Fruit fly (Drosophila melanogaster): Measurements from ENCODE around the gene CG14143.

CG14143 gene

DNA sequence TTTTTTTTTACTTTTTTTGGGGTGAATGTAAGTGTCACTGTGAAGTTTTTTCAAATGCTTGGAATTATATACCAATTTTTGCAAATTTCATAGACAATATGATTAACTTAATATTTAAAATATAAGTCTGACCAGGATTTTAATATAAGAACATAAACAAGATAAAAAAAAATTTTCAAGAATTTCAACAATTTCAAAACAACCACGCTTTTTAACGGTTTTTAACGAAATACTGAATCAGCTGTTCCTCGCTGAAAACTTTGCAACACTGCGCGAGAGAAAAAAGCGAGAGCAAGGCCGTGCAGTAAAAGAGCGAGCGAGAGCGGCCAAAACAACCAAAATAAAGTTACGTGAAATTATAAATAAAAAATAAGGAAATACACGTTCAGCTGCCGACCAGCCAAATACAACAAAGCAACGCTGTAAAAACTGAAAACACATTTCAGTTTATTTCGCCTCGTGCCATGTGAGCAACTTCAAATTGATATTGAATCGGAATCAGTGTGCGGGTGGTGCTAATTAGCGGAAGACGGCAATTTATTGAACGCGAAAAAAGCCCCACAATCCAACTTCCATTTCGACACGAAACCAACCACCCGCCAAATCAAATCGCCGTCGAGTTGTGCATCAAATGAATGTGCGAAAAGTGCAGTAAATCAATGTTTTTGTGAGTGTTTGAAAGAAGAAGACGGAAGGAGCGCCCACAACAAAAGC is 38.4 kb upstream of the CG14143 start, which contains the start of the genes CG46439, Iyd and CG33947:
Gene CG46439 (minus strand): TSS at position 51 of the 714 bp plus-strand sequence.
Gene Iyd (minus strand): TSS at position 51 of the 714 bp plus-strand sequence.
Gene CG33947 (plus strand): TSS at position 302 of the 714 bp plus-strand sequence.
- TF ChIP-seq GATAd (GFP tag; optimal IDR thresholded peaks at IDR 0.05), result no peak
- no peak for TF ChIP-seq pan (optimal IDR thresholded peaks at IDR 0.05)
- peak; percentile 23 for TF ChIP-seq HLH106 (tag; optimal IDR thresholded peaks at IDR 0.05)
- TF ChIP-seq dsf (GFP tag; optimal IDR thresholded peaks at IDR 0.05; ENCODE audit: borderline replicate concordance), result no peak
- no peak for TF ChIP-seq OdsH (GFP tag; optimal IDR thresholded peaks at IDR 0.05)
- TF ChIP-seq h (GFP tag; optimal IDR thresholded peaks at IDR 0.05), result peak; percentile 43
- TF ChIP-seq Abd-B (GFP tag; optimal IDR thresholded peaks at IDR 0.05), result no peak
- peak; percentile 21 to 41 for TF ChIP-seq foxo (GFP tag; optimal IDR thresholded peaks at IDR 0.05)
- TF ChIP-seq CG32264 (GFP tag; optimal IDR thresholded peaks at IDR 0.05), result peak; percentile 67
- TF ChIP-seq fru (GFP tag; optimal IDR thresholded peaks at IDR 0.05), result peak; percentile 50
- TF ChIP-seq ey (GFP tag; optimal IDR thresholded peaks at IDR 0.05), result no peak
- peak; percentile 40 for TF ChIP-seq Dif (GFP tag; optimal IDR thresholded peaks at IDR 0.05; ENCODE audit: partially characterized antibody)
- TF ChIP-seq Hr83 (GFP tag; optimal IDR thresholded peaks at IDR 0.05; ENCODE audit: poor library complexity, severe bottlenecking), result no peak
- no peak for TF ChIP-seq dl (GFP tag; optimal IDR thresholded peaks at IDR 0.05; ENCODE audit: insufficient read depth in 1 of 2, partially characterized antibody in 2 of 2)
- TF ChIP-seq sage (GFP tag; optimal IDR thresholded peaks at IDR 0.05), result peak; percentile 80
- peak; percentile 54 for TF ChIP-seq psq (GFP tag; optimal IDR thresholded peaks at IDR 0.05)
- no peak for TF ChIP-seq CG9705 (GFP tag; optimal IDR thresholded peaks at IDR 0.05)
- TF ChIP-seq jim (GFP tag; optimal IDR thresholded peaks at IDR 0.05), result no peak
- TF ChIP-seq Dfd (GFP tag; optimal IDR thresholded peaks at IDR 0.05), result no peak
- TF ChIP-seq brk (GFP tag; optimal IDR thresholded peaks at IDR 0.05), result peak; percentile 78
- TF ChIP-seq Rel (GFP tag; optimal IDR thresholded peaks at IDR 0.05), result no peak
- peak; percentile 90 for TF ChIP-seq Rel (tag; optimal IDR thresholded peaks at IDR 0.05)
- no peak for TF ChIP-seq usp (GFP tag; optimal IDR thresholded peaks at IDR 0.05)
- peak; percentile 16 for TF ChIP-seq woc (GFP tag; optimal IDR thresholded peaks at IDR 0.05)
- TF ChIP-seq CrebA (GFP tag; optimal IDR thresholded peaks at IDR 0.05; ENCODE audit: borderline replicate concordance), result no peak
- TF ChIP-seq sv (GFP tag; optimal IDR thresholded peaks at IDR 0.05), result no peak
- no peak for TF ChIP-seq tai (GFP tag; optimal IDR thresholded peaks at IDR 0.05)
- TF ChIP-seq dmrt93B (GFP tag; optimal IDR thresholded peaks at IDR 0.05), result no peak
- no peak for TF ChIP-seq lola (GFP tag; optimal IDR thresholded peaks at IDR 0.05)
- peak; percentile 7 for TF ChIP-seq Myc (optimal IDR thresholded peaks at IDR 0.05)
- TF ChIP-seq Hnf4 (GFP tag; optimal IDR thresholded peaks at IDR 0.05), result peak; percentile 49
- TF ChIP-seq Vsx2 (GFP tag; optimal IDR thresholded peaks at IDR 0.05; ENCODE audit: partially characterized antibody), result peak; percentile 75
- TF ChIP-seq Jra (GFP tag; optimal IDR thresholded peaks at IDR 0.05), result peak; percentile 34
- no peak for TF ChIP-seq Hr78 (GFP tag; optimal IDR thresholded peaks at IDR 0.05)
- TF ChIP-seq br (GFP tag; optimal IDR thresholded peaks at IDR 0.05), result peak; percentile 43
- TF ChIP-seq Mio (GFP tag; optimal IDR thresholded peaks at IDR 0.05), result no peak
- TF ChIP-seq N (GFP tag; optimal IDR thresholded peaks at IDR 0.05), result no peak
- peak; percentile 53 for TF ChIP-seq Sp1 (GFP tag; optimal IDR thresholded peaks at IDR 0.05)
- TF ChIP-seq rgr (GFP tag; optimal IDR thresholded peaks at IDR 0.05), result peak; percentile 16

DNA sequence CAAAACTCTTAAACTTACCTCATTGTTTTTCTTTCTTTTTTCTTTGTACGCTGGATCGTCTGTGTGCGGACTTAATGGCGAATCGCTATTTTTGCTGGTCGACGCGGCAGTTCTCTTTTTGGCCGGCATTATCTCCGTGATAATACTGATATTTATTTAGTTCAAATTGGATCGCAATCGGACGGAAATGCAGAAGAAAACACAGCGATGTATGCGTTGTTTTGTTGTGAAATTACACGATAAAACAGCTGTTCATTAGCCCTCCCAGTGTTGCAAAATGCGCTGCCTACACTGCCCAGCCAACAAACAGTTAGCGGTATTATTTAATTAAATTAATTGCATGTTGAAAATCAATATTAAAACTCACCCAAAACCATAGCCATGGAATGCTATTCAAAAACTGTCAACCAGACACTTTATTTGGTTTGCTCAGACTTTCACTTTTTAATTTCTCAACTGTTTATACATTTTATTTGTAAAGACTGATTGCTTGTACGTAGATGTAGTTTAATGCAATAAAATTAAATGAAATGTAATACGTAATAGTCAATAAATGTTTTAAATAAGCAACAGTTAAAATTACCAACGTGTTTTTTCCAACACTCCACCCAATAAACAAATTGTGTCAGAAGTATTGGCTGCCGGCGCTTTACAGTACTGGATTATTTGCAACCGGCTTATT is 36.7 kb upstream of the CG14143 start, which contains the start of the genes Irbp18 and APP-BP1:
Gene Irbp18 (minus strand): TSS at position 205 of the 682 bp plus-strand sequence.
Gene APP-BP1 (plus strand): TSS at position 431 of the 682 bp plus-strand sequence.
- peak; percentile 95 for TF ChIP-seq br (GFP tag; optimal IDR thresholded peaks at IDR 0.05)
- no peak for TF ChIP-seq Dfd (GFP tag; optimal IDR thresholded peaks at IDR 0.05)
- TF ChIP-seq usp (GFP tag; optimal IDR thresholded peaks at IDR 0.05), result no peak
- TF ChIP-seq fru (GFP tag; optimal IDR thresholded peaks at IDR 0.05), result peak; percentile 96
- peak; percentile 93 for TF ChIP-seq Sp1 (GFP tag; optimal IDR thresholded peaks at IDR 0.05)
- peak; percentile 93 for TF ChIP-seq Jra (GFP tag; optimal IDR thresholded peaks at IDR 0.05)
- peak; percentile 80 for TF ChIP-seq dsf (GFP tag; optimal IDR thresholded peaks at IDR 0.05; ENCODE audit: borderline replicate concordance)
- no peak for TF ChIP-seq N (GFP tag; optimal IDR thresholded peaks at IDR 0.05)
- TF ChIP-seq CG9705 (GFP tag; optimal IDR thresholded peaks at IDR 0.05), result peak; percentile 85
- no peak for TF ChIP-seq lola (GFP tag; optimal IDR thresholded peaks at IDR 0.05)
- peak; percentile 88 for TF ChIP-seq CG32264 (GFP tag; optimal IDR thresholded peaks at IDR 0.05)
- peak; percentile 95 for TF ChIP-seq ey (GFP tag; optimal IDR thresholded peaks at IDR 0.05)
- peak; percentile 96 for TF ChIP-seq h (GFP tag; optimal IDR thresholded peaks at IDR 0.05)
- no peak for TF ChIP-seq CrebA (GFP tag; optimal IDR thresholded peaks at IDR 0.05; ENCODE audit: borderline replicate concordance)
- TF ChIP-seq Dif (GFP tag; optimal IDR thresholded peaks at IDR 0.05; ENCODE audit: partially characterized antibody), result no peak
- TF ChIP-seq Abd-B (GFP tag; optimal IDR thresholded peaks at IDR 0.05), result no peak
- TF ChIP-seq jim (GFP tag; optimal IDR thresholded peaks at IDR 0.05), result no peak
- peak; percentile 94 for TF ChIP-seq OdsH (GFP tag; optimal IDR thresholded peaks at IDR 0.05)
- TF ChIP-seq Hr83 (GFP tag; optimal IDR thresholded peaks at IDR 0.05; ENCODE audit: poor library complexity, severe bottlenecking), result peak; percentile 82
- peak; percentile 87 for TF ChIP-seq sage (GFP tag; optimal IDR thresholded peaks at IDR 0.05)
- peak; percentile 79 to 96 for TF ChIP-seq foxo (GFP tag; optimal IDR thresholded peaks at IDR 0.05)
- no peak for TF ChIP-seq Hr78 (GFP tag; optimal IDR thresholded peaks at IDR 0.05)
- peak; percentile 47 for TF ChIP-seq Myc (optimal IDR thresholded peaks at IDR 0.05)
- peak; percentile 81 for TF ChIP-seq GATAd (GFP tag; optimal IDR thresholded peaks at IDR 0.05)
- no peak for TF ChIP-seq Vsx2 (GFP tag; optimal IDR thresholded peaks at IDR 0.05; ENCODE audit: partially characterized antibody)
- TF ChIP-seq Mio (GFP tag; optimal IDR thresholded peaks at IDR 0.05), result peak; percentile 39
- TF ChIP-seq dmrt93B (GFP tag; optimal IDR thresholded peaks at IDR 0.05), result peak; percentile 86
- peak; percentile 70 for TF ChIP-seq Rel (GFP tag; optimal IDR thresholded peaks at IDR 0.05)
- peak; percentile 71 for TF ChIP-seq Rel (tag; optimal IDR thresholded peaks at IDR 0.05)
- no peak for TF ChIP-seq dl (GFP tag; optimal IDR thresholded peaks at IDR 0.05; ENCODE audit: insufficient read depth in 1 of 2, partially characterized antibody in 2 of 2)
- peak; percentile 91 for TF ChIP-seq psq (GFP tag; optimal IDR thresholded peaks at IDR 0.05)
- peak; percentile 89 for TF ChIP-seq woc (GFP tag; optimal IDR thresholded peaks at IDR 0.05)
- peak; percentile 92 for TF ChIP-seq Hnf4 (GFP tag; optimal IDR thresholded peaks at IDR 0.05)
- peak; percentile 95 for TF ChIP-seq rgr (GFP tag; optimal IDR thresholded peaks at IDR 0.05)
- peak; percentile 92 for TF ChIP-seq HLH106 (tag; optimal IDR thresholded peaks at IDR 0.05)
- peak; percentile 88 for TF ChIP-seq brk (GFP tag; optimal IDR thresholded peaks at IDR 0.05)
- TF ChIP-seq tai (GFP tag; optimal IDR thresholded peaks at IDR 0.05), result peak; percentile 93
- no peak for TF ChIP-seq pan (optimal IDR thresholded peaks at IDR 0.05)

All from whole organism, wandering third instar larva.